Worm (Caenorhabditis elegans): ENCODE results near the gene gcy-15.

DNA sequence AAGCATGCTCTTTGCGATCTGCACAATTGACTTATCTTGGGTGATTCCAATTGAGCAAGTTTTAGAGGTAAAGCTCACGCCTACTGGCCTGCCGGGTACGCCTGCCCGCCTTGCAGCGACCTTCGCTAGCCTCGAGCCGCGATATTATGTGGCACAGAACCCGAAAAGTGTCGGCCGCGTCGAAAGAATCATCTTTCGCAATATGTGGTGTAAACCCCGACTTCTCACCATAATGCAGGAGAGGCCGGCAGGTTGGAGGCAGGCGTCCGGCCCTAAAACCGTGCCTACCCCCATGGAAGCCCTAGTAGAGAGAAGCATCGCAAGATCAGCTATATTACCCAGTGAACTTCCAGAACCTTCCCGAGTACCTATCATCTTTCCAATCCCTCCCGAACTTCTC, 11.0 kb downstream of the gcy-15 start:
- TF ChIP-seq sea-1 (GFP tag; conservative IDR thresholded peaks at IDR 0.05), result no peak
- TF ChIP-seq ceh-36 (tag; optimal IDR thresholded peaks at IDR 0.05), result no peak
- TF ChIP-seq ama-1 (optimal IDR thresholded peaks at IDR 0.05), result no peak
- no peak for TF ChIP-seq pes-1 (GFP tag; IDR thresholded peaks at IDR 0.05)
- no peak for TF ChIP-seq tbx-11 (GFP tag; IDR thresholded peaks at IDR 0.05)
- TF ChIP-seq flt-1 (GFP tag; IDR thresholded peaks at IDR 0.05), result no peak
- TF ChIP-seq hmg-4 (GFP tag; optimal IDR thresholded peaks at IDR 0.05), result no peak
- no peak for TF ChIP-seq aly-1 (tag; optimal IDR thresholded peaks at IDR 0.05)
- TF ChIP-seq B0310.2 (tag; optimal IDR thresholded peaks at IDR 0.05), result no peak
- TF ChIP-seq hnd-1 (tag; optimal IDR thresholded peaks at IDR 0.05), result no peak
- no peak for TF ChIP-seq ceh-13 (GFP tag; optimal IDR thresholded peaks at IDR 0.05)
- TF ChIP-seq scrt-1 (GFP tag; IDR thresholded peaks at IDR 0.05), result no peak
- no peak for TF ChIP-seq hmbx-1 (tag; optimal IDR thresholded peaks at IDR 0.05)
